Worm (Caenorhabditis elegans): ENCODE data around the gene calf-1.

Gene calf-1

DNA sequence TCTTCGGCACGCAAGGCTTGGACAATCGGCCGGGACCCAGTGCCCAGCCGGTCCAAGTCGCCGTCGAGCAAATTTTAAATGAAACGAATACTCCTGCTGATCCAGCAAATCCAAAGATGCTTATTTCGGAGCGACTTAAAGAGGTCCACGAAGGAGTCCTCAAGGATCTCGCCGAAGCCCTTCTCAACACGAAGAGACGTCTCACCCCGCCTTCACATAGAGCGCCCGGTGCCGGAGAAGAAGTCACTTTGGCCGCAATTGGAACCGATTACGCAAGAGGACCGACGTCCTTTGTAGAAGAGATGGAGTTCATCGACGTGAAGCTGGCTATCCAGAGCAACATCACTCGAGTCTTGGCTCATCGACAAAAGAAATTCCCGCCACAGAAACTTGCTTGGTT is 30.5 kb upstream of the calf-1 start:
- no peak for TF ChIP-seq sea-1 (GFP tag; conservative IDR thresholded peaks at IDR 0.05)
- no peak for TF ChIP-seq B0310.2 (tag; optimal IDR thresholded peaks at IDR 0.05)
- TF ChIP-seq scrt-1 (GFP tag; IDR thresholded peaks at IDR 0.05): no peak
- TF ChIP-seq tra-4 (tag; optimal IDR thresholded peaks at IDR 0.05): no peak
- TF ChIP-seq pes-1 (GFP tag; IDR thresholded peaks at IDR 0.05): no peak
- no peak for TF ChIP-seq ets-7 (tag; optimal IDR thresholded peaks at IDR 0.05)
- no peak for TF ChIP-seq tbx-11 (GFP tag; IDR thresholded peaks at IDR 0.05)
- no peak for TF ChIP-seq F13C5.2 (tag; optimal IDR thresholded peaks at IDR 0.05)
- TF ChIP-seq ama-1 (optimal IDR thresholded peaks at IDR 0.05): no peak
- TF ChIP-seq tbx-37 (GFP tag; conservative IDR thresholded peaks at IDR 0.05): no peak

DNA sequence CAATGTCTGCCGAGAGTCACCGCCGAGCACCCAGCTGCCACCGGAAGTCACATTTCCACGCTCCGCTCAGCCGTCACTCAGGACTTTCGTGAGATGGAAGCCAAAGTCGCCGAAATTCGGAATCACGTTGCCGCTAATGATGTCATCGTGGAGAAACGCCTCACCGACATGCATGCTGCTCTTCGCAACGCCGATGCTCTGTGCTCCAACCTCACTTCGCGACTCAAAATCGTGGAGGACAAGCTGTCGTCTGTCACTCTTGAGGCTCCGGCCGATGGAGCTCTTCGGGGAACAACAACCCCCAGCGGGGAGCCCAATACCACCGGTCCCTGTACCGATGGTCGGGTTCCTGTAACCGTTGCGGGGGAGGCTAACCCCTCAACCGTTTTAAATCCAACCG is 27.7 kb upstream of the calf-1 start:
- TF ChIP-seq flt-1 (GFP tag; IDR thresholded peaks at IDR 0.05) (no peak), F13C5.2 (tag; optimal IDR thresholded peaks at IDR 0.05) (no peak), tbx-11 (GFP tag; IDR thresholded peaks at IDR 0.05) (no peak), ama-1 (optimal IDR thresholded peaks at IDR 0.05) (no peak), B0310.2 (tag; optimal IDR thresholded peaks at IDR 0.05) (no peak), tra-4 (tag; optimal IDR thresholded peaks at IDR 0.05) (no peak), pes-1 (GFP tag; IDR thresholded peaks at IDR 0.05) (no peak), ceh-13 (GFP tag; optimal IDR thresholded peaks at IDR 0.05) (no peak), hmbx-1 (tag; optimal IDR thresholded peaks at IDR 0.05) (no peak), scrt-1 (GFP tag; IDR thresholded peaks at IDR 0.05) (no peak), tbx-37 (GFP tag; conservative IDR thresholded peaks at IDR 0.05) (no peak), ceh-36 (tag; optimal IDR thresholded peaks at IDR 0.05) (no peak), ets-7 (tag; optimal IDR thresholded peaks at IDR 0.05) (no peak), hmg-4 (GFP tag; optimal IDR thresholded peaks at IDR 0.05) (no peak), aly-1 (tag; optimal IDR thresholded peaks at IDR 0.05) (no peak), sea-1 (GFP tag; conservative IDR thresholded peaks at IDR 0.05) (no peak), hnd-1 (tag; optimal IDR thresholded peaks at IDR 0.05) (no peak)

DNA sequence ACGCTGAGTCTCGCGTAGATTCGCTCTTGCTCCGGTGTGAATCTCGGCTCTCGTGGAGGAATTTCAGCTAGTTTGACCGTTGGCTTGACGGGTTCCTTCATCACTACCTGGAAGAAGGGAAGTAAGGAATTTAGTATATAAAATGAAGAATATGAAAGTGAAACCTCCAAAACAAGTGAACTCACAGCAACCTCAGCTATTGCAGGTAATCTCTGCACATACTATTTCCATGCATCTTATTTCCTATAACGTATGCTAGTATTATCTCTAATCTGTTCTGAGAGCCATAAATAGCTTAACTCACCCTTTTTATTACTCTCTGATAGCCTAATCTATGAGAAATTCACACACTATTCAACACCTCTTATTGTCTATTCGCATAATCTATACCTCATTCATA is 26.1 kb upstream of the calf-1 start, which contains the start of gene Y38H6C.4:
Gene Y38H6C.4, minus strand, starts transcription at position 101 of the 400 bp plus-strand sequence.
- TF ChIP-seq hmbx-1 (tag; optimal IDR thresholded peaks at IDR 0.05) (no peak), ceh-13 (GFP tag; optimal IDR thresholded peaks at IDR 0.05) (no peak), scrt-1 (GFP tag; IDR thresholded peaks at IDR 0.05) (no peak), hmg-4 (GFP tag; optimal IDR thresholded peaks at IDR 0.05) (no peak), ets-7 (tag; optimal IDR thresholded peaks at IDR 0.05) (no peak), F13C5.2 (tag; optimal IDR thresholded peaks at IDR 0.05) (no peak), ceh-36 (tag; optimal IDR thresholded peaks at IDR 0.05) (no peak), tbx-11 (GFP tag; IDR thresholded peaks at IDR 0.05) (no peak), ama-1 (optimal IDR thresholded peaks at IDR 0.05) (no peak), aly-1 (tag; optimal IDR thresholded peaks at IDR 0.05) (no peak), pes-1 (GFP tag; IDR thresholded peaks at IDR 0.05) (no peak), hnd-1 (tag; optimal IDR thresholded peaks at IDR 0.05) (no peak), B0310.2 (tag; optimal IDR thresholded peaks at IDR 0.05) (no peak), sea-1 (GFP tag; conservative IDR thresholded peaks at IDR 0.05) (no peak), tbx-37 (GFP tag; conservative IDR thresholded peaks at IDR 0.05) (no peak), flt-1 (GFP tag; IDR thresholded peaks at IDR 0.05) (no peak), tra-4 (tag; optimal IDR thresholded peaks at IDR 0.05) (no peak)

DNA sequence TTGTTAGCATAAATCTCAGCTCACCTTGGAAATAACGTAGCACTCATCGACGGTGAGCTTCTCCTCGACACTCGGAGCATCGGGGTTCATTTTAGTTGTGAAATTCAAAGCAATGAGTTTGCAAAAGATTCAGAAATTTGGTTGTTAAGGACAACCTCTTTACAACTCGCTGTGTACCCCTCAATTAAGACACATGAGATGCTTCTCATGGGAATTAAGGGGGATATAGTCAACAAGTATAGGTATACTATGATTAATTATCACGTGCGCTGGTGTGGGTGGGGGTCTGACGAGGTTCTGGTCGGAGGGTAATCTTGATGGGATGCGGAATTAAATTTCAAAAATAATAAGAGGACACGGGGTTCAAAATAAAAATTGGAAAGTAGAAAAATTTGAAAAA is 21.5 kb upstream of the calf-1 start, which contains the start of gene dct-14:
Gene dct-14, minus strand, starts transcription at position 101 of the 400 bp plus-strand sequence.
- TF ChIP-seq tbx-37 (GFP tag; conservative IDR thresholded peaks at IDR 0.05): no peak
- no peak for TF ChIP-seq scrt-1 (GFP tag; IDR thresholded peaks at IDR 0.05)
- TF ChIP-seq ceh-13 (GFP tag; optimal IDR thresholded peaks at IDR 0.05): no peak
- TF ChIP-seq flt-1 (GFP tag; IDR thresholded peaks at IDR 0.05): no peak
- TF ChIP-seq hnd-1 (tag; optimal IDR thresholded peaks at IDR 0.05): no peak
- TF ChIP-seq tbx-11 (GFP tag; IDR thresholded peaks at IDR 0.05): no peak

DNA sequence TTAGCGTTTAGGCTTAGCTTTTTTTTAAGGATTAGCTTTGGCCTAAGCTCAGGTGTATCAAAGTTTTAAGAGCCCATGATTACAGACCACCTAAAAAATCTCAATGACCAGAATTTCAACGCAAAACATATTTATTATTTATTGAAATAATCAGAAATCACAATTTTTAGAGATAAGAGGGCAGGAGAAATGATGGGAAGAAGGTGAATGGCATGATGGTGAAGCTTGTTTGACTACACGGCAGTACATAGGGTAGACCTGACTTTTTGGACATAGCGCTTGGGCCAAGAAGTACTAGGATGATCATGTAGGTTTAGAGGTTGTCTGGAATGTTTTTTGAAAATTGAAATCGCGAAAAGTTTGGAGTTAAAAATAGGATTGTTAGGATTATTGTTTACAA is 20.8 kb upstream of the calf-1 start:
- TF ChIP-seq pes-1 (GFP tag; IDR thresholded peaks at IDR 0.05) (no peak), ets-7 (tag; optimal IDR thresholded peaks at IDR 0.05) (no peak), tra-4 (tag; optimal IDR thresholded peaks at IDR 0.05) (no peak), sea-1 (GFP tag; conservative IDR thresholded peaks at IDR 0.05) (no peak), scrt-1 (GFP tag; IDR thresholded peaks at IDR 0.05) (no peak), aly-1 (tag; optimal IDR thresholded peaks at IDR 0.05) (no peak), F13C5.2 (tag; optimal IDR thresholded peaks at IDR 0.05) (no peak), hmbx-1 (tag; optimal IDR thresholded peaks at IDR 0.05) (no peak), ceh-36 (tag; optimal IDR thresholded peaks at IDR 0.05) (no peak), flt-1 (GFP tag; IDR thresholded peaks at IDR 0.05) (no peak), hmg-4 (GFP tag; optimal IDR thresholded peaks at IDR 0.05) (no peak), ama-1 (optimal IDR thresholded peaks at IDR 0.05) (no peak), tbx-37 (GFP tag; conservative IDR thresholded peaks at IDR 0.05) (no peak), tbx-11 (GFP tag; IDR thresholded peaks at IDR 0.05) (no peak), hnd-1 (tag; optimal IDR thresholded peaks at IDR 0.05) (no peak), B0310.2 (tag; optimal IDR thresholded peaks at IDR 0.05) (no peak), ceh-13 (GFP tag; optimal IDR thresholded peaks at IDR 0.05) (no peak)

DNA sequence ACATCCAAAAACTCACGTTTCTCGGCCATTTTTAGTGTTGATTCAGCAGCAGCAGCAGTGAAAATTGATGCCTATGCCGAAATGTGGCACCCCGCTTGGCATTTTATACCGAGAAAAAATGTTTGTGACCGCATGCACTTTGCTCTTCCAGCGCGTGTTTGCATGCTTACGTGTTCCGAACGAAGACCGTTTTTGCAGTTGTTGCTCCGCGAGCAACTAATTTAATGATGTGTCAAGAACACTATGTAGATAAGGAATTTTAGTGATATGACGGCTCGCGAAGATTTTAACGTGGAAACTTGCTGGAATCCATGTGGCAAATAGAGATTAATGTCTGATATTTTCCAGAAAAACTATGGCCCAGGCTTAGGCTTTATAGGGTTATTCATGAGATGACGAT is 20.1 kb upstream of the calf-1 start, which contains the start of gene dct-16:
Gene dct-16, minus strand, starts transcription at position 78 of the 400 bp plus-strand sequence.
- TF ChIP-seq F13C5.2 (tag; optimal IDR thresholded peaks at IDR 0.05) (no peak), tbx-37 (GFP tag; conservative IDR thresholded peaks at IDR 0.05) (no peak), ceh-36 (tag; optimal IDR thresholded peaks at IDR 0.05) (no peak), B0310.2 (tag; optimal IDR thresholded peaks at IDR 0.05) (no peak), pes-1 (GFP tag; IDR thresholded peaks at IDR 0.05) (no peak), hmg-4 (GFP tag; optimal IDR thresholded peaks at IDR 0.05) (no peak), tbx-11 (GFP tag; IDR thresholded peaks at IDR 0.05) (no peak), ets-7 (tag; optimal IDR thresholded peaks at IDR 0.05) (no peak), scrt-1 (GFP tag; IDR thresholded peaks at IDR 0.05) (no peak), ceh-13 (GFP tag; optimal IDR thresholded peaks at IDR 0.05) (no peak)

DNA sequence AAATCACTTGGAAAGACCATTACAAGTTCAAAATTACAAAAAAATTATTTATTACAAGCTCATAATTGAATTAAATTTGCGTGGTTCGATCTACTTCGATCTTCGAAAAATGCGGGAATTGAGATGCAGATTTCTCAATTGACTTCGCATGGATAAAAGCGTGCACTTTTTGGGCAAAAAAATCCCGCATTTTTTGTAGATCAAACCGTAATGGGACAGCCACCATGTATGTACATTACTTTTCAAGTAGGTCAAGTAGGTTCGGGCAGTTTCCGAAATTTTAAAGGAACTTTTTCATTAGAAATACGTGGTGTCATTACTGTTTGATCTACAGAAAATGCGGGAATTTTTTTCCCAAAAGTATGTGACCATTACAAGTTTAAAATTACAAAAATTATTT is 18.6 kb upstream of the calf-1 start:
- TF ChIP-seq ceh-13 (GFP tag; optimal IDR thresholded peaks at IDR 0.05) (no peak), F13C5.2 (tag; optimal IDR thresholded peaks at IDR 0.05) (no peak), B0310.2 (tag; optimal IDR thresholded peaks at IDR 0.05) (no peak), ets-7 (tag; optimal IDR thresholded peaks at IDR 0.05) (no peak), hmg-4 (GFP tag; optimal IDR thresholded peaks at IDR 0.05) (no peak), sea-1 (GFP tag; conservative IDR thresholded peaks at IDR 0.05) (no peak), scrt-1 (GFP tag; IDR thresholded peaks at IDR 0.05) (no peak), pes-1 (GFP tag; IDR thresholded peaks at IDR 0.05) (no peak), flt-1 (GFP tag; IDR thresholded peaks at IDR 0.05) (no peak), aly-1 (tag; optimal IDR thresholded peaks at IDR 0.05) (no peak), hmbx-1 (tag; optimal IDR thresholded peaks at IDR 0.05) (no peak), tra-4 (tag; optimal IDR thresholded peaks at IDR 0.05) (no peak), ama-1 (optimal IDR thresholded peaks at IDR 0.05) (no peak), ceh-36 (tag; optimal IDR thresholded peaks at IDR 0.05) (no peak), tbx-37 (GFP tag; conservative IDR thresholded peaks at IDR 0.05) (no peak), tbx-11 (GFP tag; IDR thresholded peaks at IDR 0.05) (no peak), hnd-1 (tag; optimal IDR thresholded peaks at IDR 0.05) (no peak)

Measured in whole organism, early embryonic.